Fruit fly (Drosophila melanogaster) whole organism, embryonic: ENCODE data around the gene spel1.

Source experiments
- Atf6 ChIP-seq: fragments of 200-800 bp; sonication (Bioruptor generic); IDR thresholded peaks from 2 replicates; pipeline ENCODE4 v1.3.6; 2022; ENCODE audit warnings: missing biosample characterization, missing genetic modification characterization
- CG1233 ChIP-seq: fragments of 200-800 bp; sonication (Bioruptor generic); optimal IDR thresholded peaks from 4 replicates; lab custom pipeline; 2018; ENCODE audit warnings: missing biosample characterization, mild to moderate bottlenecking, missing genetic modification characterization
- CG12744 ChIP-seq: fragments of 200-800 bp; sonication (Bioruptor generic); optimal IDR thresholded peaks from 2 replicates; lab custom pipeline; 2016; ENCODE audit warnings: missing biosample characterization, missing genetic modification characterization
- CG12769 ChIP-seq: fragments of 200-800 bp; sonication (Bioruptor generic); optimal IDR thresholded peaks from 2 replicates; lab custom pipeline; 2019; ENCODE audit warnings: missing biosample characterization, mild to moderate bottlenecking, missing genetic modification characterization, moderate library complexity
- CG13775 ChIP-seq: fragments of 200-800 bp; sonication (Bioruptor generic); optimal IDR thresholded peaks from 3 replicates; lab custom pipeline; 2017; ENCODE audit warnings: missing biosample characterization, mild to moderate bottlenecking, missing genetic modification characterization
- CG14441 ChIP-seq: fragments of 200-800 bp; sonication (Bioruptor generic); IDR thresholded peaks from 2 replicates; pipeline ENCODE4 v1.3.6; 2022; ENCODE audit warnings: missing biosample characterization, missing genetic modification characterization
- CG15696 ChIP-seq: fragments of 200-800 bp; sonication (Bioruptor generic); optimal IDR thresholded peaks from 2 replicates; lab custom pipeline; 2019; ENCODE audit warnings: missing biosample characterization, mild to moderate bottlenecking, missing genetic modification characterization, moderate library complexity
- CG17385 ChIP-seq: fragments of 200-800 bp; sonication (Bioruptor generic); optimal IDR thresholded peaks from 3 replicates; lab custom pipeline; 2018; ENCODE audit warnings: missing biosample characterization, mild to moderate bottlenecking, missing genetic modification characterization
- CG17568 ChIP-seq: fragments of 200-800 bp; sonication (Bioruptor generic); optimal IDR thresholded peaks from 2 replicates; lab custom pipeline; 2018; ENCODE audit warnings: missing biosample characterization, mild to moderate bottlenecking, missing genetic modification characterization, moderate library complexity
- CG18599 ChIP-seq: fragments of 200-800 bp; sonication (Bioruptor generic); optimal IDR thresholded peaks from 3 replicates; lab custom pipeline; 2017; ENCODE audit warnings: missing biosample characterization, missing genetic modification characterization, mild to moderate bottlenecking, moderate library complexity, missing genetic modification reagents
- CG18764 ChIP-seq: fragments of 200-800 bp; sonication (Bioruptor generic); optimal IDR thresholded peaks from 3 replicates; lab custom pipeline; 2016; ENCODE audit warnings: missing biosample characterization, missing genetic modification characterization
- CG2199 ChIP-seq: fragments of 200-800 bp; sonication (Bioruptor generic); IDR thresholded peaks from 3 replicates; pipeline ENCODE4 v1.3.6; 2022; ENCODE audit warnings: missing biosample characterization, missing genetic modification characterization
- CG31388 ChIP-seq: fragments of 200-800 bp; sonication (Bioruptor generic); optimal IDR thresholded peaks from 2 replicates; lab custom pipeline; 2016; ENCODE audit warnings: missing biosample characterization, missing genetic modification characterization
- CG31441 ChIP-seq: fragments of 200-800 bp; sonication (Bioruptor generic); IDR thresholded peaks from 2 replicates; pipeline ENCODE4 v1.3.6; 2022; ENCODE audit warnings: missing biosample characterization, missing genetic modification characterization
- CG32772 ChIP-seq: fragments of 200-800 bp; sonication (Bioruptor generic); IDR thresholded peaks from 2 replicates; pipeline ENCODE4 v1.3.6; 2022; ENCODE audit warnings: missing biosample characterization, missing genetic modification characterization
- CG42726 ChIP-seq: fragments of 200-800 bp; sonication (Bioruptor generic); IDR thresholded peaks from 2 replicates; pipeline ENCODE4 v1.3.6; 2022; ENCODE audit warnings: missing biosample characterization, missing genetic modification characterization; ENCODE audit not compliant: partially characterized antibody
- CG6689 ChIP-seq: fragments of 200-800 bp; sonication (Bioruptor generic); IDR thresholded peaks from 2 replicates; pipeline ENCODE4 v1.3.6; 2022; ENCODE audit warnings: missing biosample characterization, missing genetic modification characterization
- CG6813 ChIP-seq: fragments of 200-800 bp; sonication (Bioruptor generic); optimal IDR thresholded peaks from 2 replicates; lab custom pipeline; 2017; ENCODE audit warnings: missing biosample characterization, missing genetic modification characterization, mild to moderate bottlenecking, moderate library complexity, missing genetic modification reagents
- CG7745 ChIP-seq: fragments of 200-800 bp; sonication (Bioruptor generic); optimal IDR thresholded peaks from 2 replicates; lab custom pipeline; 2018; ENCODE audit warnings: missing biosample characterization, mild to moderate bottlenecking, missing genetic modification characterization, moderate library complexity
- CG9215 ChIP-seq: fragments of 200-800 bp; sonication (Bioruptor generic); IDR thresholded peaks from 2 replicates; pipeline ENCODE4 v1.3.6; 2022; ENCODE audit warnings: missing biosample characterization, missing genetic modification characterization
- CG9437 ChIP-seq: fragments of 200-800 bp; sonication (Bioruptor generic); optimal IDR thresholded peaks from 2 replicates; lab custom pipeline; 2018; ENCODE audit warnings: missing biosample characterization, mild to moderate bottlenecking, missing genetic modification characterization
- CHES-1-like ChIP-seq: fragments of 200-800 bp; sonication (Bioruptor generic); optimal IDR thresholded peaks from 2 replicates; lab custom pipeline; 2016; ENCODE audit warnings: missing biosample characterization, missing genetic modification characterization
- CoRest ChIP-seq: fragments of 200-800 bp; sonication (Bioruptor generic); optimal IDR thresholded peaks from 3 replicates; lab custom pipeline; 2018; ENCODE audit warnings: missing biosample characterization, mild to moderate bottlenecking, missing genetic modification characterization, moderate library complexity
- Fer3 ChIP-seq: fragments of 200-800 bp; sonication (Bioruptor generic); optimal IDR thresholded peaks from 2 replicates; lab custom pipeline; 2018; ENCODE audit warnings: missing biosample characterization, mild to moderate bottlenecking, missing genetic modification characterization, moderate library complexity
- HLHmδ ChIP-seq: fragments of 200-800 bp; sonication (Bioruptor generic); optimal IDR thresholded peaks from 2 replicates; lab custom pipeline; 2018; ENCODE audit warnings: missing biosample characterization, mild to moderate bottlenecking, missing genetic modification characterization, moderate library complexity
- Jarid2 ChIP-seq: fragments of 200-800 bp; sonication (Bioruptor generic); optimal IDR thresholded peaks from 3 replicates; lab custom pipeline; 2017; ENCODE audit warnings: mild to moderate bottlenecking, missing biosample characterization, missing genetic modification reagents, missing genetic modification characterization
- Mes4 ChIP-seq: fragments of 200-800 bp; sonication (Bioruptor generic); optimal IDR thresholded peaks from 2 replicates; lab custom pipeline; 2016; ENCODE audit warnings: missing biosample characterization, missing genetic modification characterization
- Spps ChIP-seq: fragments of 200-800 bp; sonication (Bioruptor generic); optimal IDR thresholded peaks from 2 replicates; lab custom pipeline; 2018; ENCODE audit warnings: missing biosample characterization, mild to moderate bottlenecking, missing genetic modification characterization
- Ssrp ChIP-seq: fragments of 200-800 bp; sonication (Bioruptor generic); optimal IDR thresholded peaks from 2 replicates; lab custom pipeline; 2018; ENCODE audit warnings: missing biosample characterization, mild to moderate bottlenecking, missing genetic modification characterization, moderate library complexity
- ara ChIP-seq: fragments of 200-800 bp; sonication (Bioruptor generic); IDR thresholded peaks from 2 replicates; pipeline ENCODE4 v1.3.6; 2022; ENCODE audit warnings: missing biosample characterization, missing genetic modification characterization
- chn ChIP-seq: fragments of 200-800 bp; sonication (Bioruptor generic); optimal IDR thresholded peaks from 2 replicates; lab custom pipeline; 2016; ENCODE audit warnings: missing biosample characterization, missing genetic modification characterization
- ci ChIP-seq: fragments of 200-800 bp; sonication (Bioruptor generic); IDR thresholded peaks from 3 replicates; pipeline ENCODE4 v1.3.6; 2022; ENCODE audit warnings: missing biosample characterization, missing genetic modification characterization
- dm ChIP-seq: fragments of 200-800 bp; sonication (Bioruptor generic); optimal IDR thresholded peaks from 3 replicates; lab custom pipeline; 2016; ENCODE audit warnings: missing biosample characterization, missing genetic modification characterization
- gt ChIP-seq: fragments of 200-800 bp; sonication (Bioruptor generic); IDR thresholded peaks from 2 replicates; pipeline ENCODE4 v1.3.6; 2022; ENCODE audit warnings: missing biosample characterization, missing genetic modification characterization
- ham ChIP-seq: fragments of 200-800 bp; sonication (Bioruptor generic); IDR thresholded peaks from 2 replicates; pipeline ENCODE4 v1.3.6; 2022; ENCODE audit warnings: missing biosample characterization, missing genetic modification characterization
- hkb ChIP-seq, 2 experiments: fragments of 200-800 bp in 1 of 2; fragments of >200 bp in 1 of 2; sonication (Bioruptor generic) in 1 of 2; IDR thresholded peaks in 1 of 2; optimal IDR thresholded peaks in 1 of 2; 2 replicates each; pipeline versions ENCODE4 v1.3.6 to Lab custom; 2017 to 2022; ENCODE audit warnings: missing biosample characterization in 1 of 2, missing genetic modification characterization in 1 of 2
- inv ChIP-seq: fragments of 200-800 bp; sonication (Bioruptor generic); IDR thresholded peaks from 2 replicates; pipeline ENCODE4 v1.3.6; 2022; ENCODE audit warnings: missing biosample characterization, missing genetic modification characterization; ENCODE audit not compliant: partially characterized antibody
- kni ChIP-seq: fragments of 200-800 bp; sonication (Bioruptor generic); optimal IDR thresholded peaks from 3 replicates; lab custom pipeline; 2017; ENCODE audit warnings: mild to moderate bottlenecking, missing biosample characterization, missing genetic modification reagents, missing genetic modification characterization
- lab ChIP-seq: fragments of 200-800 bp; sonication (Bioruptor generic); optimal IDR thresholded peaks from 3 replicates; lab custom pipeline; 2017; ENCODE audit warnings: missing biosample characterization, missing genetic modification characterization, mild to moderate bottlenecking, moderate library complexity, missing genetic modification reagents
- lola ChIP-seq, 3 experiments: fragments of >200 bp in 2 of 3; fragments of 200-800 bp in 1 of 3; sonication (Bioruptor generic) in 1 of 3; optimal IDR thresholded peaks; 2 replicates each; lab custom pipeline; 2017 to 2019; ENCODE audit warnings: missing biosample characterization in 3 of 3, missing genetic modification characterization in 3 of 3, mild to moderate bottlenecking in 1 of 3, moderate library complexity in 1 of 3
- nerfin-1 ChIP-seq: fragments of 200-800 bp; sonication (Bioruptor generic); optimal IDR thresholded peaks from 3 replicates; lab custom pipeline; 2019; ENCODE audit warnings: missing biosample characterization, mild to moderate bottlenecking, missing genetic modification characterization, moderate library complexity
- ranshi ChIP-seq: fragments of 200-800 bp; sonication (Bioruptor generic); IDR thresholded peaks from 2 replicates; pipeline ENCODE4 v1.3.6; 2022; ENCODE audit warnings: missing biosample characterization, missing genetic modification characterization
- sd ChIP-seq: fragments of 200-800 bp; sonication (Bioruptor generic); optimal IDR thresholded peaks from 3 replicates; lab custom pipeline; 2018; ENCODE audit warnings: missing biosample characterization, mild to moderate bottlenecking, missing genetic modification characterization, moderate library complexity
- sens ChIP-seq: fragments of 200-800 bp; sonication (Bioruptor generic); peaks from one replicate; lab custom pipeline; 2016; ENCODE audit warnings: missing biosample characterization, missing genetic modification characterization
- zen2 ChIP-seq: fragments of 200-800 bp; sonication (Bioruptor generic); IDR thresholded peaks from 3 replicates; pipeline ENCODE4 v1.3.6; 2022; ENCODE audit warnings: missing biosample characterization, missing genetic modification characterization; ENCODE audit not compliant: partially characterized antibody
- zfh2 ChIP-seq: fragments of 200-800 bp; sonication (Bioruptor generic); optimal IDR thresholded peaks from 2 replicates; lab custom pipeline; 2016; ENCODE audit warnings: missing biosample characterization, missing genetic modification characterization

Gene spel1

DNA sequence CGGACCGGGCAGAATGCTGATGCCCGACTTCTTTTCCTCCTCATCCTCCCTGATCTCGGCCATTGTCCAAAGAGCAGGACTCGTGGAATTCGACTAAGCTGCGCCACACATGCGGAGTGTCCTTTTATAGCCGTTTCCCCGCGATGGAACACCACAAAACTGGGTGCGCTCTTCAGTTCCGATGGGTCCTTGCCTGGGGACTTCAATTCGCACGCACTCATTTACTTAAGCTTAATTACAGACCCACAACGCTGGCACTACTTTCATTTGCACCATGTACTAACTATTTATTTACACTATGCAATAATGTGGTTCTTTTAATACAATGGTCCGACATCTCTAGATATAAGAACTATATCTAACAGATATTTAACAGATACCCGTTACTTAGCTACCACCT lies 19.2 kb downstream of the spel1 start, which contains the start of gene ppk:
ppk (minus strand) TSS at position 101 of the 400 bp plus-strand sequence.
- no peak for TF ChIP-seq lab
- no peak for TF ChIP-seq Atf6 (GFP tag; lab: Robert Waterston, UW)
- TF ChIP-seq CG18599 (GFP tag; lab: Kevin White, UChicago), result no peak
- TF ChIP-seq CG17385 (GFP tag; lab: Kevin White, UChicago), result no peak
- TF ChIP-seq CoRest (tag; lab: Kevin White, UChicago), result no peak
- no peak for TF ChIP-seq lola (GFP tag; optimal IDR thresholded peaks at IDR 0.05; lab: Kevin White, UChicago)
- no peak for TF ChIP-seq Ssrp (tag; lab: Kevin White, UChicago)
- TF ChIP-seq CG17568 (GFP tag; lab: Kevin White, UChicago), result no peak
- no peak for TF ChIP-seq nerfin-1 (tag; lab: Kevin White, UChicago)
- TF ChIP-seq CG12769 (tag; lab: Kevin White, UChicago), result no peak
- TF ChIP-seq CG14441 (GFP tag; lab: Robert Waterston, UW), result no peak

DNA sequence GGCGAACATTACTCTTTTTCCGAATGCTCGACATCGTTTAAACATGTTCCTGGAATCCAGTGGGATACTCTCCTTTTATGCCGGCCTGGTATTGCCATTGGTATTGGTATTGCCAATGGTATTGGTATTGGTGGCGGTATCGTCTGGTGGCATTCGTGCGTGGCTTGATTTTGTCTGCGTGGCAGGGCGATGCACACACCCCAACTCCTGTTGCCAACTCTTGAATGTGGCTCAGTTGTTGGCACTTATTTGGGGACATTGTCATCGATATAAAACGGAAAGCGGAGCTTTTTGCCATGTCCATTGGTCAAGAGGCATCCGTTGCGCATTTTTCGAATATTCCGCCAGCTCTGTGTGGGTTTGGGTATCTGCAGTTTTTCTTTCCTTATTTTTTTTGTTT lies 20.0 kb downstream of the spel1 start:
- TF ChIP-seq inv (GFP tag; lab: Robert Waterston, UW) (peak; percentile 21; the same call in 1 of the 2 replicates), CG9437 (GFP tag; lab: Kevin White, UChicago) (no peak), CG2199 (GFP tag; lab: Robert Waterston, UW) (0 out of 3 replicates have a peak, but pooled peaks have one; percentile 20), sens (GFP tag; lab: Kevin White, UChicago) (peak; percentile 1)
- TF ChIP-seq, all 482 proteins: peak for 3

- TF ChIP-seq Spps (no peak), ranshi (GFP tag; lab: Robert Waterston, UW) (peak; percentile 32; the same call in 1 of the 2 replicates), Jarid2 (GFP tag; lab: Kevin White, UChicago) (no peak), CHES-1-like (GFP tag; lab: Kevin White, UChicago) (no peak), zen2 (GFP tag; lab: Robert Waterston, UW) (no peak), CG6813 (GFP tag; lab: Kevin White, UChicago) (no peak), CG32772 (GFP tag; lab: Robert Waterston, UW) (no peak), HLHmδ (GFP tag; lab: Kevin White, UChicago) (no peak), CG15696 (tag; lab: Kevin White, UChicago) (peak; percentile 60), lab (no peak), hkb (optimal IDR thresholded peaks at IDR 0.05; lab: Kevin White, UChicago) (no peak), hkb (GFP tag; IDR thresholded peaks at IDR 0.05; lab: Robert Waterston, UW) (0 out of 2 replicates have a peak, but pooled peaks have one; percentile 11), Mes4 (GFP tag; lab: Kevin White, UChicago) (no peak), CG31388 (GFP tag; lab: Kevin White, UChicago) (no peak), CG13775 (peak; percentile 1), zfh2 (no peak), CG18764 (GFP tag; lab: Kevin White, UChicago) (peak; percentile 4), kni (GFP tag; lab: Kevin White, UChicago) (no peak), CG6689 (GFP tag; lab: Robert Waterston, UW) (no peak), ham (GFP tag; lab: Robert Waterston, UW) (no peak), gt (GFP tag; lab: Robert Waterston, UW) (0 out of 2 replicates have a peak, but pooled peaks have one; percentile 18), dm (GFP tag; lab: Kevin White, UChicago) (no peak), CG7745 (tag; lab: Kevin White, UChicago) (no peak), sd (tag; lab: Kevin White, UChicago) (no peak), CG31441 (GFP tag; lab: Robert Waterston, UW) (peak; percentile 33; the same call in 1 of the 2 replicates), CG42726 (GFP tag; lab: Robert Waterston, UW) (no peak), ci (GFP tag; lab: Robert Waterston, UW) (0 out of 3 replicates have a peak, but pooled peaks have one; percentile 19), CG1233 (GFP tag; lab: Kevin White, UChicago) (no peak), Fer3 (tag; lab: Kevin White, UChicago) (no peak), ara (GFP tag; lab: Robert Waterston, UW) (peak; percentile 37; the same call in 1 of the 2 replicates), chn (GFP tag; lab: Kevin White, UChicago) (no peak), CG9215 (GFP tag; lab: Robert Waterston, UW) (no peak), CG12744 (GFP tag; lab: Kevin White, UChicago) (no peak)
Observed at dm6 chr2L:14386522-14386921, 24.7 kb downstream of the spel1 start.
